Worm (Caenorhabditis elegans) whole organism, L1 larva: ENCODE data around the gene rps-8.

Experiments
- elt-3 ChIP-seq, 6 experiments: fragments of 150-350 bp in 1 of 6; sonication (generic microtip); optimal IDR thresholded peaks; 2 replicates each; lab custom pipeline; 2017 to 2018; ENCODE audit warnings: missing biosample characterization in 6 of 6, missing genetic modification characterization in 6 of 6, inconsistent platforms in 1 of 6
- lin-13 ChIP-seq: fragments of 150-350 bp; optimal IDR thresholded peaks from 2 replicates; lab custom pipeline; 2014; ENCODE audit warnings: missing biosample characterization, missing genetic modification reagents, missing genetic modification characterization
- lin-15B ChIP-seq: fragments of 150-350 bp; sonication (generic microtip); optimal IDR thresholded peaks from 3 replicates; lab custom pipeline; 2014; ENCODE audit warnings: missing biosample characterization, missing genetic modification characterization
- mab-9 ChIP-seq: fragments of 200-800 bp; sonication (Bioruptor generic); IDR thresholded peaks from 2 replicates; pipeline ENCODE4 v1.3.6; 2022; ENCODE audit warnings: missing genetic modification reagents, missing genetic modification characterization, missing compliant biosample characterization
- nhr-28 ChIP-seq: fragments of 150-350 bp; optimal IDR thresholded peaks from 2 replicates; lab custom pipeline; 2014; ENCODE audit warnings: missing biosample characterization, missing genetic modification characterization
- nhr-90 ChIP-seq: sonication (generic microtip); optimal IDR thresholded peaks from 2 replicates; lab custom pipeline; 2016; ENCODE audit warnings: mild to moderate bottlenecking, missing genetic modification characterization, missing compliant biosample characterization; ENCODE audit not compliant: poor library complexity
- pag-3 ChIP-seq: sonication (generic microtip); optimal IDR thresholded peaks from 2 replicates; lab custom pipeline; 2017; ENCODE audit warnings: missing genetic modification characterization, mild to moderate bottlenecking, missing compliant biosample characterization, antibody characterized with exemption, borderline replicate concordance; ENCODE audit not compliant: insufficient read depth
- pax-3 ChIP-seq: fragments of 200-800 bp; sonication (Bioruptor generic); optimal IDR thresholded peaks from 2 replicates; lab custom pipeline; 2018; ENCODE audit warnings: mild to moderate bottlenecking, missing genetic modification characterization, moderate library complexity, missing compliant biosample characterization
- ztf-4 ChIP-seq: fragments of 150-350 bp; optimal IDR thresholded peaks from 2 replicates; lab custom pipeline; 2014; ENCODE audit warnings: missing biosample characterization, missing genetic modification characterization

DNA sequence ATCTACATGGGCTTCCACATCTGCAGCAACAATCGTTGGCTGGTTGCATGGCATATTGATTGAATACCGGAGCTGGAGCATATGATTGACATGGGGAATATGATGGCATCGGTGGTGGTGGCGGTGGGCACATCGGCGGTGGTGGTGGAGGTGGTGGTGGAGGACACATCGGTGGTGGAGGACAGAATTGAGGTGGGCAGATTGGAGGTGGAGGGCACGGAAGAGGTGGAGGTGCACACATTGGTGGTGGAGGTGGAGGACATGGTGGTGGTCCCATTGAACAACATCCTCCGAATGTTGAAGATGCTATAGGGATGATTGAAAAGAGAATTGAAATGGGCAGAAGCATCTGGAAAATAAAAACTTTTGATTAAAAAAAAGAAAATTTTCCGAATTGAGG is 3.2 kb downstream of the rps-8 start, which contains the start of gene grl-4:
- TF ChIP-seq elt-3 (tag; optimal IDR thresholded peaks at IDR 0.05; lab: Kevin White, UChicago) (no peak), lin-15B (tag; lab: Kevin White, UChicago) (no peak), pax-3 (tag; lab: Kevin White, UChicago) (no peak), mab-9 (GFP tag; lab: Robert Waterston, UW) (no peak), pag-3 (tag; lab: Kevin White, UChicago) (no peak), ztf-4 (tag; lab: Kevin White, UChicago) (no peak), nhr-28 (tag; lab: Kevin White, UChicago) (no peak), nhr-90 (tag; lab: Kevin White, UChicago) (no peak), lin-13 (GFP tag; lab: Kevin White, UChicago) (no peak)
